Worm (Caenorhabditis elegans) whole organism, L4/young adult: ENCODE results near the gene unc-78.

Experiments
- W03F9.2 ChIP-seq: fragments of 150-350 bp; optimal IDR thresholded peaks from 2 replicates; lab custom pipeline; 2014; ENCODE audit warnings: missing biosample characterization, missing genetic modification characterization
- dao-5 ChIP-seq: sonication (generic microtip); optimal IDR thresholded peaks from 2 replicates; lab custom pipeline; 2016; ENCODE audit warnings: missing genotype, missing genetic modification characterization, moderate library complexity, missing compliant biosample characterization
- him-1 ChIP-seq: sonication (generic microtip); optimal IDR thresholded peaks from 2 replicates; lab custom pipeline; 2016; ENCODE audit warnings: missing genotype, missing genetic modification reagents, missing genetic modification characterization, missing compliant biosample characterization

DNA sequence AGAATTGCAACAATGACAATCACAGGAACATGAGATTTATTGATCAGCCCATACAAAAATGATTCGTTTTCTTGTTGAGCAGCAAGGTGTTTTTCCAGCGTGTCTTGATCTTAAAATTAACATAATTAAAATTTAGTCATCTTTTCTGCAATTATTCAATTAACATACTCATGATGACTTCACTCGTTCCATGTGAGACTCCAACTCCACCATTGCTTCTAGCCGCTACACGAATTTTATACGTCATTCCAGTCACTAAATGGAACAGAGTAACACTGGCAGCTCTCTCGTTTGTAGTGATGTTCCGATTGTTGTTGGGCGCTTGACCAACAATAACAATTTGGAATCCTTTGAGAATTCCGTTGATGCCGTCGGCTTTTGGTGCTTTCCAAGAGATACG, 42.5 kb upstream of the unc-78 start:
- no peak for TF ChIP-seq W03F9.2
- TF ChIP-seq dao-5 (tag; lab: Kevin White, UChicago), result no peak
- TF ChIP-seq him-1 (tag; lab: Kevin White, UChicago), result no peak
